Fruit fly (Drosophila melanogaster): ENCODE measurements around the gene Veneno.

dm6 chr3R:8313038-8313437 lies 49.3 kb downstream of the Veneno start, which contains the start of gene CG7483:
- no peak for TF ChIP-seq Gug (GFP tag; IDR thresholded peaks at IDR 0.05)
- no peak for TF ChIP-seq Ets21C (GFP tag; optimal IDR thresholded peaks at IDR 0.05)
- no peak for TF ChIP-seq CG7368 (GFP tag; optimal IDR thresholded peaks at IDR 0.05)
- TF ChIP-seq Eip75B (GFP tag; optimal IDR thresholded peaks at IDR 0.05) = no peak
- TF ChIP-seq CG16779 (tag; optimal IDR thresholded peaks at IDR 0.05) = no peak
- TF ChIP-seq vri (GFP tag; optimal IDR thresholded peaks at IDR 0.05) = no peak
- TF ChIP-seq CG8119 (GFP tag; IDR thresholded peaks at IDR 0.05) = no peak
- TF ChIP-seq Met (GFP tag; optimal IDR thresholded peaks at IDR 0.05) = no peak
- TF ChIP-seq CG10669 (GFP tag; optimal IDR thresholded peaks at IDR 0.05) = no peak
- no peak for TF ChIP-seq Sox15 (GFP tag; optimal IDR thresholded peaks at IDR 0.05)
